Worm (Caenorhabditis elegans): ENCODE data around the gene ipla-7.

- TF ChIP-seq ceh-2 (tag; optimal IDR thresholded peaks at IDR 0.05) (no peak), rnt-1 (tag; optimal IDR thresholded peaks at IDR 0.05) (no peak), zip-5 (tag; optimal IDR thresholded peaks at IDR 0.05) (no peak), K09A11.1 (tag; optimal IDR thresholded peaks at IDR 0.05; ENCODE audit: insufficient read depth) (no peak), fkh-10 (GFP tag; optimal IDR thresholded peaks at IDR 0.05) (no peak), ama-1 (optimal IDR thresholded peaks at IDR 0.05) (no peak), pqm-1 (tag; optimal IDR thresholded peaks at IDR 0.05) (no peak), eyg-1 (tag; optimal IDR thresholded peaks at IDR 0.05) (no peak), nhr-232 (tag; optimal IDR thresholded peaks at IDR 0.05) (no peak), F13H6.1 (tag; optimal IDR thresholded peaks at IDR 0.05) (no peak), nhr-11 (tag; optimal IDR thresholded peaks at IDR 0.05) (no peak), pag-3 (tag; optimal IDR thresholded peaks at IDR 0.05; ENCODE audit: borderline replicate concordance) (no peak), lin-11 (tag; optimal IDR thresholded peaks at IDR 0.05) (no peak), sox-4 (tag; optimal IDR thresholded peaks at IDR 0.05) (no peak)
Measured at ce11 chrIV:10063941-10064340, 1.3 kb upstream of the ipla-7 start.

All from whole organism, late embryonic.